Fruit fly (Drosophila melanogaster) whole organism, prepupa: ENCODE data around the gene Kcmf1.

Experiments
- Blimp-1 ChIP-seq: fragments of 200-800 bp; sonication (Bioruptor generic); optimal IDR thresholded peaks from 3 replicates; lab custom pipeline; 2017; ENCODE audit warnings: missing biosample characterization, missing genetic modification characterization, mild to moderate bottlenecking, moderate library complexity, missing genetic modification reagents
- CG10631 ChIP-seq: fragments of 200-800 bp; sonication (Bioruptor generic); optimal IDR thresholded peaks from 2 replicates; lab custom pipeline; 2016; ENCODE audit warnings: missing biosample characterization, missing genetic modification characterization
- CG11902 ChIP-seq: fragments of 200-800 bp; sonication (Bioruptor generic); optimal IDR thresholded peaks from 3 replicates; lab custom pipeline; 2016; ENCODE audit warnings: missing biosample characterization, missing genetic modification characterization
- CG3032 ChIP-seq: fragments of 200-800 bp; optimal IDR thresholded peaks from 2 replicates; lab custom pipeline; 2019; ENCODE audit warnings: missing biosample characterization, mild to moderate bottlenecking, missing genetic modification characterization, moderate library complexity
- CG31627 ChIP-seq: fragments of 200-800 bp; sonication (Bioruptor generic); optimal IDR thresholded peaks from 3 replicates; lab custom pipeline; 2016; ENCODE audit warnings: missing biosample characterization, missing genetic modification characterization
- CG32006 ChIP-seq: fragments of 200-800 bp; sonication (Bioruptor generic); optimal IDR thresholded peaks from 3 replicates; lab custom pipeline; 2017; ENCODE audit warnings: missing biosample characterization, mild to moderate bottlenecking, missing genetic modification characterization
- CG6792 ChIP-seq: fragments of 200-800 bp; sonication (Bioruptor generic); optimal IDR thresholded peaks from 3 replicates; lab custom pipeline; 2016; ENCODE audit warnings: missing biosample characterization, missing genetic modification characterization
- CG6808 ChIP-seq: fragments of 200-800 bp; sonication (Bioruptor generic); optimal IDR thresholded peaks from 3 replicates; lab custom pipeline; 2017; ENCODE audit warnings: missing biosample characterization, missing genetic modification characterization, mild to moderate bottlenecking, moderate library complexity, missing genetic modification reagents
- CG6854 ChIP-seq: fragments of 200-800 bp; sonication (Bioruptor generic); optimal IDR thresholded peaks from 2 replicates; lab custom pipeline; 2017; ENCODE audit warnings: missing biosample characterization, mild to moderate bottlenecking, missing genetic modification characterization
- CG7368 ChIP-seq: fragments of 200-800 bp; sonication (Bioruptor generic); optimal IDR thresholded peaks from 3 replicates; lab custom pipeline; 2016; ENCODE audit warnings: missing biosample characterization, missing genetic modification characterization
- CG8319 ChIP-seq: fragments of 200-800 bp; sonication (Bioruptor generic); optimal IDR thresholded peaks from 3 replicates; lab custom pipeline; 2016; ENCODE audit warnings: missing biosample characterization, missing genetic modification characterization
- CG9139 ChIP-seq: fragments of 200-800 bp; sonication (Bioruptor generic); optimal IDR thresholded peaks from 3 replicates; lab custom pipeline; 2017; ENCODE audit warnings: missing biosample characterization, mild to moderate bottlenecking, missing genetic modification characterization
- Eip78C ChIP-seq: fragments of 200-800 bp; sonication (Bioruptor generic); peaks from one replicate; lab custom pipeline; 2016; ENCODE audit warnings: missing biosample characterization, missing genetic modification characterization
- Ets96B ChIP-seq: fragments of 200-800 bp; optimal IDR thresholded peaks from 2 replicates; lab custom pipeline; 2019; ENCODE audit warnings: missing biosample characterization, mild to moderate bottlenecking, missing genetic modification characterization, moderate library complexity
- Gug ChIP-seq: fragments of 200-800 bp; sonication (Bioruptor generic); IDR thresholded peaks from 2 replicates; pipeline ENCODE4 v1.3.6; 2022; ENCODE audit warnings: missing biosample characterization, missing genetic modification characterization
- Hr38 ChIP-seq: sonication (Bioruptor generic); optimal IDR thresholded peaks from 2 replicates; lab custom pipeline; 2016; ENCODE audit warnings: missing biosample characterization, missing genetic modification characterization
- Hr4 ChIP-seq: fragments of 200-800 bp; sonication (Bioruptor generic); optimal IDR thresholded peaks from 3 replicates; lab custom pipeline; 2016; ENCODE audit warnings: missing biosample characterization, missing genetic modification characterization
- Lpt ChIP-seq: fragments of 200-800 bp; sonication (Bioruptor generic); optimal IDR thresholded peaks from 3 replicates; lab custom pipeline; 2016; ENCODE audit warnings: missing biosample characterization, missing genetic modification characterization
- Smox ChIP-seq: fragments of 200-800 bp; sonication (Bioruptor generic); optimal IDR thresholded peaks from 3 replicates; lab custom pipeline; 2016; ENCODE audit warnings: missing biosample characterization, missing genetic modification characterization
- Sox102F ChIP-seq: fragments of 200-800 bp; sonication (Bioruptor generic); optimal IDR thresholded peaks from 2 replicates; lab custom pipeline; 2016; ENCODE audit warnings: missing biosample characterization, mild to moderate bottlenecking, missing genetic modification characterization
- Sox15 ChIP-seq: fragments of 200-800 bp; sonication (Bioruptor generic); optimal IDR thresholded peaks from 3 replicates; lab custom pipeline; 2016; ENCODE audit warnings: missing biosample characterization, missing genetic modification characterization
- achi ChIP-seq: fragments of 200-800 bp; sonication (Bioruptor generic); optimal IDR thresholded peaks from 3 replicates; lab custom pipeline; 2016; ENCODE audit warnings: missing biosample characterization, missing genetic modification characterization
- acj6 ChIP-seq: fragments of 200-800 bp; sonication (Bioruptor generic); optimal IDR thresholded peaks from 3 replicates; lab custom pipeline; 2016; ENCODE audit warnings: missing biosample characterization, missing genetic modification characterization
- dac ChIP-seq: fragments of 200-800 bp; sonication (Bioruptor generic); optimal IDR thresholded peaks from 2 replicates; lab custom pipeline; 2017; ENCODE audit warnings: missing biosample characterization, mild to moderate bottlenecking, missing genetic modification characterization
- eg ChIP-seq: fragments of 200-800 bp; sonication (Bioruptor generic); IDR thresholded peaks from 3 replicates; pipeline ENCODE4 v1.3.6; 2022; ENCODE audit warnings: missing biosample characterization, missing genetic modification characterization
- esn ChIP-seq: fragments of 200-800 bp; sonication (Bioruptor generic); optimal IDR thresholded peaks from 2 replicates; lab custom pipeline; 2016; ENCODE audit warnings: missing biosample characterization, mild to moderate bottlenecking, missing genetic modification characterization, moderate library complexity
- fd85E ChIP-seq: fragments of 200-800 bp; sonication (Bioruptor generic); optimal IDR thresholded peaks from 3 replicates; lab custom pipeline; 2016; ENCODE audit warnings: missing biosample characterization, missing genetic modification characterization
- fkh ChIP-seq: fragments of 200-800 bp; sonication (Bioruptor generic); optimal IDR thresholded peaks from 3 replicates; lab custom pipeline; 2017; ENCODE audit warnings: missing biosample characterization, mild to moderate bottlenecking, missing genetic modification characterization, moderate library complexity
- lz ChIP-seq: fragments of 200-800 bp; sonication (Bioruptor generic); optimal IDR thresholded peaks from 3 replicates; lab custom pipeline; 2016; ENCODE audit warnings: missing biosample characterization, missing genetic modification characterization
- net ChIP-seq: fragments of 200-800 bp; sonication (Bioruptor generic); optimal IDR thresholded peaks from 3 replicates; lab custom pipeline; 2016; ENCODE audit warnings: missing biosample characterization, missing genetic modification characterization
- pdm3 ChIP-seq: fragments of 200-800 bp; sonication (Bioruptor generic); optimal IDR thresholded peaks from 3 replicates; lab custom pipeline; 2016; ENCODE audit warnings: missing biosample characterization, missing genetic modification characterization
- salr ChIP-seq, 2 experiments: fragments of 200-800 bp; sonication (Bioruptor generic); optimal IDR thresholded peaks; 3 replicates each; lab custom pipeline; 2016 to 2018; ENCODE audit warnings: missing biosample characterization in 2 of 2, missing genetic modification characterization in 2 of 2, mild to moderate bottlenecking in 1 of 2
- ss ChIP-seq, 2 experiments: fragments of 200-800 bp; sonication (Bioruptor generic); optimal IDR thresholded peaks; 2 replicates in 1 of 2; 3 replicates in 1 of 2; lab custom pipeline; 2017 to 2018; ENCODE audit warnings: mild to moderate bottlenecking in 2 of 2, missing biosample characterization in 2 of 2, missing genetic modification characterization in 2 of 2, moderate library complexity in 1 of 2
- vri ChIP-seq: fragments of 200-800 bp; sonication (Bioruptor generic); optimal IDR thresholded peaks from 3 replicates; lab custom pipeline; 2016; ENCODE audit warnings: missing biosample characterization, mild to moderate bottlenecking, missing genetic modification characterization

Kcmf1 gene

dm6 chr3R:9028690-9029089 is 14.0 kb upstream of the Kcmf1 start:
- TF ChIP-seq Smox (no peak), Hr38 (GFP tag; lab: Kevin White, UChicago) (no peak), salr (GFP tag; optimal IDR thresholded peaks at IDR 0.05; lab: Kevin White, UChicago) (no peak), CG6854 (GFP tag; lab: Kevin White, UChicago) (no peak), fkh (GFP tag; lab: Kevin White, UChicago) (peak; percentile 31), Sox102F (GFP tag; lab: Kevin White, UChicago) (no peak), Blimp-1 (GFP tag; lab: Kevin White, UChicago) (no peak)

DNA sequence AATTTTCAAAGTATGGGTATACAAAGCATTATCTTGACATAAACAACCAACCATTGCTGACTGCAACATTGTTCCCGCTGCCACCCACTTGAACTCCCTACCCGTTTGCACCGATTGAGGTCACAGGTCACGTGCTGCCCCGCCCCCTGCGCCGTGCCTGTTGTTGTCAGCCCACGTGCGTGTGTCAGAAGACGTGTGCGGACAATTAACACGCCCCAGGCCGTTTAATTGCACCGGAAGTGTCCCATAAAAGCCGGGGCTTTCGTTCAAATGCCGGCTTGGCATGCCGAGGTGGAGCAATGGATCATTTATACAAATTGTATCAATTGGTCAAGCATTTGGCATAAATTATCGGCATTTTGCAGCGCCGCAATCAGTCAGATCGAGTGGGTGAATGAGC is 12.4 kb upstream of the Kcmf1 start:
- no peak for TF ChIP-seq fd85E (GFP tag; lab: Kevin White, UChicago)

DNA sequence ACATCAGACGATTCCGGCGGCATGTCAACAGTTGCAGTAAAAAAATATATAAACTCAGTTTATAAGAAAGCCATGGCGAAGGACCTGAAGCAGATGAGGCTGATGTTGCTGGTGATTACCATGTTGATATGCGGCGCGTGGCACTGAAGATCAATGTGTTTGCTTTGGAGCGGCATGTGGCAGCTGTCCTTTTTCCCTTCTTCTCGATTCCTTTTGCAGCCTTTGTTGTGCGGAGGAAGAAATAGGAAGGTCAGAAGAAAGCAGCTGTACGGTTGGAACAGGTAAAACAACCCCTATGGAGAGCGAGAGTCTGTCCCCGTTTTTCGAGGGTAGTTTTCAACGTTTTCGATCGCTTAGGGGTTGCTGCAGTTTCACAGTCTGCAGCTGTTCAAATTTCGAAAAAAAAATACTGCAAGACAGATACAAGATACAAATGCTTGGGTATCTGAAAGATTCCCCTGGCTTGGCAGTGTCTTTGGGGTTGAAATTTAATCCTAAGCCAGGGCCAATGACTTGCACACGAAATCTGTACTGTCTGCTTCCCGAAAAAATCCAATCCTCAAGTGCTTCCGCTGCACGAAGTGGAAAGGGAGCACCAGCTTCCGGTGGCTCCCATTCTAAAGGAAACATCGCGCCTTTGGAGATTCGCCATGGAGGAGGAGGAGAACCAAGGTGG is 10.3 kb upstream of the Kcmf1 start:
- TF ChIP-seq salr (GFP tag; optimal IDR thresholded peaks at IDR 0.05; lab: Kevin White, UChicago) (no peak), CG32006 (no peak), CG31627 (no peak), lz (GFP tag; lab: Kevin White, UChicago) (no peak), CG8319 (GFP tag; lab: Kevin White, UChicago) (no peak), acj6 (GFP tag; lab: Kevin White, UChicago) (no peak), fd85E (GFP tag; lab: Kevin White, UChicago) (no peak), eg (GFP tag; lab: Robert Waterston, UW) (no peak), ss (GFP tag; optimal IDR thresholded peaks at IDR 0.05; lab: Kevin White, UChicago) (no peak), vri (GFP tag; lab: Kevin White, UChicago) (no peak), Gug (no peak), CG6792 (GFP tag; lab: Kevin White, UChicago) (no peak), CG6808 (GFP tag; lab: Kevin White, UChicago) (no peak), CG10631 (GFP tag; lab: Kevin White, UChicago) (no peak), CG11902 (GFP tag; lab: Kevin White, UChicago) (no peak), Eip78C (GFP tag; lab: Kevin White, UChicago) (no peak), Smox (no peak), CG3032 (tag; lab: Kevin White, UChicago) (no peak)
- TF ChIP-seq, all 60 proteins: peak for 0

DNA sequence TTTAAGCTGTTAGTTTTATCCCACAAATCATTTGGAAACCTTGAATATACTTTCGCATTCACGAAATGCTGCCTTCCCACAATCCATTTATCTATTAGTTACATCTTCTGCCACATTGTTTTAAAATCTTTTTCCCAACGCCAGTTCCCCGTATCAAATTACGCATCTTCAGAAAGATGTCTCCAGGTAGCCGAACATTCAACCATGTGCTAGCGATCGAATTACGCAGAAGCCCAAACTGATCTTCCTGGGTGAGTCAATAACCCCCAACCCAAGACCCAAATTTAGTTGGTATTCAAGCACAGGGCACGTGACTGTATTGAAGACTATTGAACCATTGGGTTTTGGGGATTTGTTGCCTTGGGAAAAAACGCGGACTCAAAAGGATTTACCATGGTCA is 9.2 kb upstream of the Kcmf1 start:
- TF ChIP-seq Sox15, result no peak
- no peak for TF ChIP-seq Ets96B (tag; lab: Kevin White, UChicago)
- TF ChIP-seq Hr4 (GFP tag; lab: Kevin White, UChicago), result no peak
- TF ChIP-seq Sox102F (GFP tag; lab: Kevin White, UChicago), result no peak
- TF ChIP-seq net (GFP tag; lab: Kevin White, UChicago), result no peak
- no peak for TF ChIP-seq CG8319 (GFP tag; lab: Kevin White, UChicago)
- no peak for TF ChIP-seq acj6 (GFP tag; lab: Kevin White, UChicago)
- TF ChIP-seq CG7368 (GFP tag; lab: Kevin White, UChicago), result no peak
- TF ChIP-seq dac, result no peak
- TF ChIP-seq achi, result no peak
- TF ChIP-seq Lpt (GFP tag; lab: Kevin White, UChicago), result no peak
- no peak for TF ChIP-seq eg (GFP tag; lab: Robert Waterston, UW)
- no peak for TF ChIP-seq Gug
- no peak for TF ChIP-seq esn (GFP tag; lab: Kevin White, UChicago)
- TF ChIP-seq pdm3 (GFP tag; lab: Kevin White, UChicago), result no peak
- TF ChIP-seq, all 60 proteins: peak for 0

DNA sequence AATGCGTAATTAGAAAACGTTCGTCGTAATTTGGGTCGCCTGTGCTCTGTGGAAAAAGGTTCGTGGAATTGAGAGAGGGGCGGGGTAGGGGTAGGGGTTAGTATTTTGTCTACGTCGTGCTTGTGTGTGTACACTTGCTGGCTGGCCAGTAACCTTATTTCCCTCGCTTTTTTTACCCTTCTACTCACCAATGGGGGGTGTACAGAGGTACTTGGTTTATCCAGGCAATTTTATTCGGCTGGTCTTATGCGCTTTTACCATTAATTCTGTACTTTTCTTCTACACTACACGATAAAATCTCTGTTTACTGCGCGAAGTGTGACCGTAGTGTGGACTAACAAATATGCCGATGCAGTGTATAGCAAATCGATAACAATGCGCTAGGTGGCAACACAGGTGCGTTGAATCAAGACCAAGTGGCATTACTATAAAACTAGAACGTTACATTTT is 5.0 kb upstream of the Kcmf1 start, which contains the start of gene tgo:
Gene tgo, minus strand, starts transcription at position 334 of the 450 bp plus-strand sequence.
- TF ChIP-seq fkh (GFP tag; lab: Kevin White, UChicago) (peak; percentile 87), CG6854 (GFP tag; lab: Kevin White, UChicago) (peak; percentile 40), CG9139 (GFP tag; lab: Kevin White, UChicago) (no peak), CG3032 (tag; lab: Kevin White, UChicago) (peak; percentile 9)
- TF ChIP-seq, all 60 proteins: peak for 3
